Fruit fly (Drosophila melanogaster): Measurements from ENCODE around the gene CG17219.
A peak's percentile ranks its signal among the peaks of the same experiment; 100 is the strongest.

CG17219 gene

DNA sequence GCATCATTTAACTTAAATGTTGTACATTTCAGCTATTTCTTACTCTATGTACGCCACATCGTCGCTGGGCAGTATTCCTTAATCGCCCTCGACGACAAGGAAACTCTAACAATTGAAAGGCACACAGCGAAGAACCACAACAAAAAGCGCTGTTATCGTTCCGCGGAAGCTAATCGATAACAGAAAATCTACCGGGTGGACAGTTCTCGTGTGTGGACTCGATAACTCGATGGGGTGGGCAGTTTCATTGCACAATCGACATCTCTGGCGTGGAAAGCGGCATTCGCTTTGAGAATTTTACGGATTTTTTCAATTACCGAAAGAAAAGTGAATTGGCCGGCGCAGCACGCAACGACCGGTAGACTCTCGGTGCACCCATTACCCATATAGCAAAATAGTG, 6.1 kb upstream of the CG17219 start, which contains the start of the genes alpha4GT1 and Prp40 (continued):
- TF ChIP-seq CG7786 (GFP tag; optimal IDR thresholded peaks at IDR 0.05) (no peak), CG6854 (GFP tag; optimal IDR thresholded peaks at IDR 0.05) (no peak), CG34422 (GFP tag; IDR thresholded peaks at IDR 0.05) (peak; percentile 31; the same call in 1 of the 3 replicates), hkb (optimal IDR thresholded peaks at IDR 0.05) (no peak), hkb (GFP tag; IDR thresholded peaks at IDR 0.05) (no peak), CG14965 (GFP tag; optimal IDR thresholded peaks at IDR 0.05; ENCODE audit: borderline replicate concordance) (no peak), HmgD (GFP tag; optimal IDR thresholded peaks at IDR 0.05) (peak; percentile 6), B-H2 (GFP tag; optimal IDR thresholded peaks at IDR 0.05) (no peak), peb (GFP tag; IDR thresholded peaks at IDR 0.05) (no peak), ems (GFP tag; optimal IDR thresholded peaks at IDR 0.05) (no peak), stwl (tag; optimal IDR thresholded peaks at IDR 0.05) (peak; percentile 72), CG7745 (tag; optimal IDR thresholded peaks at IDR 0.05) (no peak), CG6272 (GFP tag; IDR thresholded peaks at IDR 0.05) (no peak), CG34224 (GFP tag; IDR thresholded peaks at IDR 0.05; ENCODE audit: partially characterized antibody) (peak; percentile 96), CG6254 (GFP tag; optimal IDR thresholded peaks at IDR 0.05) (peak; percentile 70), HLH54F (GFP tag; optimal IDR thresholded peaks at IDR 0.05) (no peak), MESR4 (GFP tag; optimal IDR thresholded peaks at IDR 0.05) (peak; percentile 77), CG13624 (GFP tag; optimal IDR thresholded peaks at IDR 0.05) (peak; percentile 17), CG10267 (tag; optimal IDR thresholded peaks at IDR 0.05) (no peak), YL-1 (GFP tag; optimal IDR thresholded peaks at IDR 0.05) (peak; percentile 62), CG17612 (GFP tag; IDR thresholded peaks at IDR 0.05) (no peak), CG2678 (tag; optimal IDR thresholded peaks at IDR 0.05) (no peak), ato (GFP tag; IDR thresholded peaks at IDR 0.05; ENCODE audit: partially characterized antibody) (peak; percentile 94), pzg (GFP tag; optimal IDR thresholded peaks at IDR 0.05) (peak; percentile 81), CG7963 (GFP tag; IDR thresholded peaks at IDR 0.05; ENCODE audit: partially characterized antibody) (peak; percentile 90), CG14710 (tag; optimal IDR thresholded peaks at IDR 0.05) (no peak), hb (GFP tag; IDR thresholded peaks at IDR 0.05; ENCODE audit: partially characterized antibody) (peak; percentile 79; the same call in 2 of the 3 replicates), Asciz (GFP tag; optimal IDR thresholded peaks at IDR 0.05) (no peak), crp (GFP tag; optimal IDR thresholded peaks at IDR 0.05) (peak in 1 of 2 experiments; percentile 19), pfk (GFP tag; optimal IDR thresholded peaks at IDR 0.05) (peak; percentile 39), insv (GFP tag; optimal IDR thresholded peaks at IDR 0.05) (no peak), CTCF (GFP tag; optimal IDR thresholded peaks at IDR 0.05) (no peak), CG15514 (GFP tag; optimal IDR thresholded peaks at IDR 0.05) (peak; percentile 91), CG6654 (GFP tag; optimal IDR thresholded peaks at IDR 0.05) (no peak), CG33213 (GFP tag; optimal IDR thresholded peaks at IDR 0.05) (no peak), unc-4 (GFP tag; IDR thresholded peaks at IDR 0.05; ENCODE audit: partially characterized antibody) (peak; percentile 65), chinmo (GFP tag; IDR thresholded peaks at IDR 0.05; ENCODE audit: partially characterized antibody) (peak; percentile 95), otp (GFP tag; IDR thresholded peaks at IDR 0.05) (no peak), BEAF-32 (GFP tag; optimal IDR thresholded peaks at IDR 0.05) (peak; percentile 64), CG5180 (GFP tag; optimal IDR thresholded peaks at IDR 0.05) (no peak), CG10274 (GFP tag; optimal IDR thresholded peaks at IDR 0.05) (no peak), Doc3 (GFP tag; IDR thresholded peaks at IDR 0.05; ENCODE audit: partially characterized antibody) (peak; percentile 64; the same call in 2 of the 3 replicates), NFAT (GFP tag; IDR thresholded peaks at IDR 0.05) (0 out of 2 replicates have a peak, but pooled peaks have one; percentile 15), CG11504 (tag; optimal IDR thresholded peaks at IDR 0.05) (no peak), vvl (GFP tag; IDR thresholded peaks at IDR 0.05) (peak; percentile 21; the same call in 1 of the 2 replicates), Stat92E (GFP tag; optimal IDR thresholded peaks at IDR 0.05) (no peak), nerfin-2 (GFP tag; IDR thresholded peaks at IDR 0.05; ENCODE audit: partially characterized antibody) (peak; percentile 84), CG3995 (GFP tag; optimal IDR thresholded peaks at IDR 0.05) (peak; percentile 39), CG4617 (GFP tag; optimal IDR thresholded peaks at IDR 0.05; ENCODE audit: borderline replicate concordance) (peak; percentile 89)

Data from whole organism, embryonic.